Worm (Caenorhabditis elegans) whole organism, L1 larva: ENCODE results near the gene fkb-4.

Experiments used
- egl-27 ChIP-seq, 2 experiments: fragments of 150-350 bp in 1 of 2; sonication (generic microtip); optimal IDR thresholded peaks; 3 replicates each; lab custom pipeline; 2017 to 2018; ENCODE audit warnings: missing biosample characterization in 2 of 2, missing genetic modification characterization in 2 of 2, missing genetic modification reagents in 2 of 2
- mep-1 ChIP-seq: fragments of 150-350 bp; optimal IDR thresholded peaks from 2 replicates; lab custom pipeline; 2014; ENCODE audit warnings: missing biosample characterization, missing genetic modification characterization
- pag-3 ChIP-seq: sonication (generic microtip); optimal IDR thresholded peaks from 2 replicates; lab custom pipeline; 2017; ENCODE audit warnings: missing genetic modification characterization, mild to moderate bottlenecking, missing compliant biosample characterization, antibody characterized with exemption, borderline replicate concordance; ENCODE audit not compliant: insufficient read depth
- unc-62 ChIP-seq: fragments of 150-350 bp; optimal IDR thresholded peaks from 2 replicates; lab custom pipeline; 2014; ENCODE audit warnings: missing biosample characterization, missing genetic modification reagents, missing genetic modification characterization
- xbp-1 ChIP-seq: sonication (generic microtip); optimal IDR thresholded peaks from 2 replicates; lab custom pipeline; 2016; ENCODE audit warnings: missing genetic modification characterization, missing compliant biosample characterization

DNA sequence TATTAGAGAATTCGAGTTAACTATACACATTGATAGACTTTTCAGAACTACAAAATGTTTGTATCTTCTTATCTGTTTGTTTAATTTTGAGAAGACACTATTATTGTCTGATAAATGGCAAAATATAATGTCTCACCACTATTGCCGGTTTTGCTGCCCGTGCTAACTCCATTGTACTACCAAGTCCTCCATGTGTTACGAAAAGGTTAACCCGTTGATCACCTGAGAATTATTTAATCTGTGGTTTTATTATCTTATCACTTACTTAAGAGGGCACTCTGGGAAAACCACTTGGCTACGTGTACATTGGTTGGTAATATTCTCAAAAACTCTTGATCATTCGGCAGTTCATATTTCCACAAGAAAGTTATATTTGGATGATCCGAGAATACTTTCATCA is 9.0 kb upstream of the fkb-4 start:
- no peak for TF ChIP-seq mep-1 (tag; lab: Kevin White, UChicago)
- no peak for TF ChIP-seq pag-3
- no peak for TF ChIP-seq unc-62 (GFP tag; lab: Kevin White, UChicago)
- no peak for TF ChIP-seq xbp-1 (tag; lab: Kevin White, UChicago)
- TF ChIP-seq egl-27 (tag; optimal IDR thresholded peaks at IDR 0.05; lab: Kevin White, UChicago), result no peak
